Worm (Caenorhabditis elegans): ENCODE data around the gene Y45F3A.9.

The Y45F3A.9 gene

DNA sequence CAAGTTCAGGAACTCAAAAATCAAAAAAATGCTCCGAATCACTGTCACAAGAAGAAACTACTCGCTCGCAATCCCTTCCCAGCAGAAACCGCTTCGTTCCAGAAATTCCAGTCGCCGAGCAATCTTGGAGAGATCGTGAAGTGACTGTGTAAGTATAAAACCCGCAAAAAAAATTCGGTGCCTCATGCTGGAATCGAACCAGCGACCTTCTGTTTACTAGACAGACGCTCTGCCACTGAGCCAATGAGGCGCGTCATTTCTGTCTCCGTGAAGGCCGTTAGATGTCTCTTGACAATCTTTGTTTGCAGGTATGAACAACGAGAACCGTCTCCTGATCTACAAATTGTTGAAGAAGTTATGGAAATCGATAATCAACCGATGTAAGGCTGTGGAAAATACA lies 29.6 kb upstream of the Y45F3A.9 start:
- peak; percentile 52 for TF ChIP-seq mxl-1 (tag; optimal IDR thresholded peaks at IDR 0.05)
- no peak for TF ChIP-seq lag-1 (GFP tag; IDR thresholded peaks at IDR 0.05)
- TF ChIP-seq rcor-1 (GFP tag; IDR thresholded peaks at IDR 0.05), result peak; percentile 51; the same call in 1 of the 2 replicates
- TF ChIP-seq somi-1 (GFP tag; optimal IDR thresholded peaks at IDR 0.05), result peak; percentile 6
- TF ChIP-seq nhr-90 (tag; optimal IDR thresholded peaks at IDR 0.05), result peak; percentile 75
- 0 out of 2 replicates have a peak, but pooled peaks have one; percentile 50 for TF ChIP-seq Y53G8AR.9 (GFP tag; conservative IDR thresholded peaks at IDR 0.05)
- 0 out of 2 replicates have a peak, but pooled peaks have one; percentile 68 for TF ChIP-seq aptf-3 (GFP tag; IDR thresholded peaks at IDR 0.05)
- TF ChIP-seq chd-7 (tag; optimal IDR thresholded peaks at IDR 0.05), result peak; percentile 51
- TF ChIP-seq lin-26 (GFP tag; IDR thresholded peaks at IDR 0.05), result peak; percentile 97
- TF ChIP-seq snpc-1.1 (tag; optimal IDR thresholded peaks at IDR 0.05; ENCODE audit: insufficient read depth), result peak; percentile 50
- TF ChIP-seq lin-40 (tag; optimal IDR thresholded peaks at IDR 0.05), result peak; percentile 45
- TF ChIP-seq pha-4 (tag; optimal IDR thresholded peaks at IDR 0.05), result no peak
- TF ChIP-seq F52B5.7 (tag; optimal IDR thresholded peaks at IDR 0.05), result peak; percentile 45
- TF ChIP-seq ztf-6 (GFP tag; IDR thresholded peaks at IDR 0.05), result no peak
- TF ChIP-seq ztf-18 (tag; optimal IDR thresholded peaks at IDR 0.05), result peak; percentile 76
- TF ChIP-seq mcd-1 (GFP tag; IDR thresholded peaks at IDR 0.05), result peak; percentile 60
- TF ChIP-seq F55B11.4 (tag; optimal IDR thresholded peaks at IDR 0.05; ENCODE audit: borderline replicate concordance, insufficient read depth), result no peak
- TF ChIP-seq madf-10 (tag; optimal IDR thresholded peaks at IDR 0.05), result peak; percentile 39
- TF ChIP-seq ceh-91 (GFP tag; IDR thresholded peaks at IDR 0.05), result peak; percentile 32; the same call in 1 of the 2 replicates
- TF ChIP-seq nfya-2 (GFP tag; IDR thresholded peaks at IDR 0.05), result 0 out of 2 replicates have a peak, but pooled peaks have one; percentile 8
- TF ChIP-seq ekl-4 (GFP tag; IDR thresholded peaks at IDR 0.05), result peak; percentile 81
- TF ChIP-seq attf-6 (GFP tag; IDR thresholded peaks at IDR 0.05), result peak; percentile 72
- TF ChIP-seq cebp-2 (GFP tag; IDR thresholded peaks at IDR 0.05), result 0 out of 2 replicates have a peak, but pooled peaks have one; percentile 45
- TF ChIP-seq bed-1 (GFP tag; IDR thresholded peaks at IDR 0.05), result 0 out of 2 replicates have a peak, but pooled peaks have one; percentile 69
- peak; percentile 23 for TF ChIP-seq nhr-27 (tag; optimal IDR thresholded peaks at IDR 0.05)
- TF ChIP-seq egl-44 (GFP tag; IDR thresholded peaks at IDR 0.05), result peak; percentile 89
- no peak; the same call in 1 of the 2 replicates for TF ChIP-seq madf-8 (GFP tag; conservative IDR thresholded peaks at IDR 0.05)
- TF ChIP-seq nfyb-1 (GFP tag; IDR thresholded peaks at IDR 0.05), result peak; percentile 80
- no peak for TF ChIP-seq mes-4 (tag; optimal IDR thresholded peaks at IDR 0.05)
- TF ChIP-seq ceh-40 (GFP tag; IDR thresholded peaks at IDR 0.05), result 0 out of 2 replicates have a peak, but pooled peaks have one; percentile 62
- 0 out of 2 replicates have a peak, but pooled peaks have one; percentile 80 for TF ChIP-seq F37B4.10 (GFP tag; IDR thresholded peaks at IDR 0.05)
- TF ChIP-seq hrde-1 (tag; optimal IDR thresholded peaks at IDR 0.05; ENCODE audit: borderline replicate concordance), result peak; percentile 62
- no peak for TF ChIP-seq sdz-38 (tag; optimal IDR thresholded peaks at IDR 0.05)
- TF ChIP-seq sea-2 (GFP tag; IDR thresholded peaks at IDR 0.05), result no peak
- TF ChIP-seq ztf-25 (GFP tag; IDR thresholded peaks at IDR 0.05), result peak; percentile 65
- peak; percentile 70 for TF ChIP-seq athp-1 (tag; optimal IDR thresholded peaks at IDR 0.05)
- TF ChIP-seq Y79H2A.3 (GFP tag; conservative IDR thresholded peaks at IDR 0.05), result 0 out of 2 replicates have a peak, but pooled peaks have one; percentile 59
- TF ChIP-seq hsf-1 (GFP tag; IDR thresholded peaks at IDR 0.05), result peak; percentile 53; the same call in 1 of the 2 replicates
- TF ChIP-seq cebp-1 (GFP tag; IDR thresholded peaks at IDR 0.05), result 0 out of 2 replicates have a peak, but pooled peaks have one; percentile 17
- TF ChIP-seq cebp-1 (tag; optimal IDR thresholded peaks at IDR 0.05), result peak; percentile 61
- TF ChIP-seq B0261.1 (tag; optimal IDR thresholded peaks at IDR 0.05), result peak; percentile 86
- TF ChIP-seq lin-35 (GFP tag; optimal IDR thresholded peaks at IDR 0.05), result peak in 1 of 3 experiments; percentile 41
- no peak for TF ChIP-seq egrh-3 (GFP tag; IDR thresholded peaks at IDR 0.05)
- TF ChIP-seq hlh-12 (tag; optimal IDR thresholded peaks at IDR 0.05), result no peak
- TF ChIP-seq K11D2.4 (GFP tag; IDR thresholded peaks at IDR 0.05), result 0 out of 2 replicates have a peak, but pooled peaks have one; percentile 36
- TF ChIP-seq F57A8.1 (GFP tag; optimal IDR thresholded peaks at IDR 0.05), result peak; percentile 79
- peak; percentile 80 for TF ChIP-seq snpc-1.3 (tag; optimal IDR thresholded peaks at IDR 0.05; ENCODE audit: insufficient read depth)
- TF ChIP-seq ztf-3 (GFP tag; optimal IDR thresholded peaks at IDR 0.05), result no peak

Measured in whole organism, young adult.